Worm (Caenorhabditis elegans): Measurements from ENCODE around the gene clec-76.

Gene clec-76

DNA sequence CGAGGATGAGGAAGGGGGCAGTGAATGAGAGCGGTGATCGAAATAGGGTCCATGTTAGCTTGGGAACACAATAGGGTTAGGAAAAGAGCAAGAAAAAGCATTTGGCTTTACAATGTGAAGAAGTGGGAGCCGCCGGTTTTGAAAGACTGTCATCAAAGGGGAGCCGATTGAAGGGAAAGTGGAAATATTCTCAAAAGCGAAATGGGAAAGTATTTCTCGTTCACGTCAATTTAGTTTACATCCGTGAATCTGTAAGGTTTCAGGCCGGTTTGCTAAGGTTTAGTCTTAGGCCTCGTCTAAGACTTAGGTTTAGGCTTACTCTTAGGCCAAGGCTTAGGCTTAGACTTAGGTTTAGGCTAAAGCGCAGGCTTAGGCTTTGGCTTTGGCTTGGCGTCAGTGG, 30.3 kb downstream of the clec-76 start, which contains the start of gene F47C12.7:
Gene F47C12.7, minus strand, starts transcription at position 101 of the 400 bp plus-strand sequence.
- TF ChIP-seq sdc-2 (tag; optimal IDR thresholded peaks at IDR 0.05) (no peak), nfya-1 (tag; optimal IDR thresholded peaks at IDR 0.05) (no peak), C38D4.7 (GFP tag; optimal IDR thresholded peaks at IDR 0.05) (no peak), tbx-2 (tag; optimal IDR thresholded peaks at IDR 0.05) (no peak), unc-55 (GFP tag; optimal IDR thresholded peaks at IDR 0.05) (no peak), ceh-22 (tag; optimal IDR thresholded peaks at IDR 0.05) (no peak), fkh-6 (tag; optimal IDR thresholded peaks at IDR 0.05) (no peak), ceh-30 (tag; optimal IDR thresholded peaks at IDR 0.05) (no peak), F13H6.1 (tag; optimal IDR thresholded peaks at IDR 0.05) (no peak), pag-3 (tag; optimal IDR thresholded peaks at IDR 0.05; ENCODE audit: borderline replicate concordance) (no peak)

DNA sequence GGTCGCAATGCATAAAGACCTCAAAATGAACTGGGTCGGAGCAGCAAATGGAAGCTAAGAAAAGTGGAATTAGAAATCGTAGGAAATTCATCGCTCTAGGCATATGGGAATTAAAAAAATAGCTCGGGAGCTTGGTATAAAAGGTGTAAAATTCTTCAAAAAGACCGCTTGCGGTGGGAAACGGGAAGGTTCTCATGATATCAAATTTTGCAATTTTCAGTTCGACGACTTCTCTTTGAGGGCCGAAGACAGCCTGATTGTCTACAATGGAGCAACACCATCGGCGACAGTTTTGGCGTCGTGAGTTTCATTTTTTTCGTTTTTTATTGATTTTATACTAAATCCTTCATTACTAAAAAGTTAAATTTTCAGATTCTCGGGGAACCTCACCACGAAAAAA, 33.5 kb downstream of the clec-76 start, which contains the start of gene F47C12.8:
Gene F47C12.8, minus strand, starts transcription at position 101 of the 400 bp plus-strand sequence.
- TF ChIP-seq K09A11.1 (tag; optimal IDR thresholded peaks at IDR 0.05; ENCODE audit: insufficient read depth), result no peak
- no peak for TF ChIP-seq ets-4 (tag; optimal IDR thresholded peaks at IDR 0.05)
- no peak for TF ChIP-seq pros-1 (tag; optimal IDR thresholded peaks at IDR 0.05)
- no peak for TF ChIP-seq ceh-22 (tag; optimal IDR thresholded peaks at IDR 0.05)
- TF ChIP-seq ahr-1 (tag; optimal IDR thresholded peaks at IDR 0.05), result no peak
- no peak for TF ChIP-seq ceh-31 (tag; optimal IDR thresholded peaks at IDR 0.05)
- TF ChIP-seq ztf-16 (tag; optimal IDR thresholded peaks at IDR 0.05), result no peak
- no peak for TF ChIP-seq che-1 (tag; optimal IDR thresholded peaks at IDR 0.05)
- no peak for TF ChIP-seq tbx-7 (tag; optimal IDR thresholded peaks at IDR 0.05)
- no peak for TF ChIP-seq ceh-2 (tag; optimal IDR thresholded peaks at IDR 0.05)
- no peak for TF ChIP-seq sox-4 (tag; optimal IDR thresholded peaks at IDR 0.05)
- TF ChIP-seq sdc-2 (tag; optimal IDR thresholded peaks at IDR 0.05), result no peak
- no peak for TF ChIP-seq odd-2 (tag; optimal IDR thresholded peaks at IDR 0.05)
- no peak for TF ChIP-seq pha-2 (tag; optimal IDR thresholded peaks at IDR 0.05)
- no peak for TF ChIP-seq hlh-15 (tag; optimal IDR thresholded peaks at IDR 0.05)
- TF ChIP-seq unc-55 (GFP tag; optimal IDR thresholded peaks at IDR 0.05), result no peak
- TF ChIP-seq eyg-1 (tag; optimal IDR thresholded peaks at IDR 0.05), result no peak
- no peak for TF ChIP-seq ceh-30 (tag; optimal IDR thresholded peaks at IDR 0.05)
- no peak for TF ChIP-seq mec-3 (tag; optimal IDR thresholded peaks at IDR 0.05; ENCODE audit: borderline replicate concordance)
- TF ChIP-seq sox-2 (GFP tag; IDR thresholded peaks at IDR 0.05), result no peak

DNA sequence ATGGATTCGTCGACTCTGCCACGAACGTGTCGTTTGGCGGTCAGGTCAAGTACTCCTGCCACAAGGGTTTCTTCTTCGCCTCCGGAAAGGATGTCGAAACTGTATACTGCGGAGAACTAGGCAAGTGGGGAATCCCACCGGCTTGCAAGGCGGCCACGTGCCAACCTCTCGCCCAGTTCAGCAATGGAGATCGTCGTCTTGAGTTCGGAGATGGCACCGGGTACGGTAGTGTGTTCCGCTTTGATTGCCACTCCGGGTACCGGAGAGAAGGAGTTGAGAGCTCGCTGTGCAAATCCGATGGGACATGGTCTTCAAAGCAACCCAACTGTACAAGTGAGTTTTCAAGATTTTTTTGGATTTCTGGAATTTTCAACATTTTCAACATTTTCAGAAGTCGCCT, 34.6 kb downstream of the clec-76 start:
- TF ChIP-seq elt-4 (tag; optimal IDR thresholded peaks at IDR 0.05), result peak; percentile 70
- TF ChIP-seq ttx-3 (tag; optimal IDR thresholded peaks at IDR 0.05), result no peak
- TF ChIP-seq nhr-232 (tag; optimal IDR thresholded peaks at IDR 0.05), result no peak

DNA sequence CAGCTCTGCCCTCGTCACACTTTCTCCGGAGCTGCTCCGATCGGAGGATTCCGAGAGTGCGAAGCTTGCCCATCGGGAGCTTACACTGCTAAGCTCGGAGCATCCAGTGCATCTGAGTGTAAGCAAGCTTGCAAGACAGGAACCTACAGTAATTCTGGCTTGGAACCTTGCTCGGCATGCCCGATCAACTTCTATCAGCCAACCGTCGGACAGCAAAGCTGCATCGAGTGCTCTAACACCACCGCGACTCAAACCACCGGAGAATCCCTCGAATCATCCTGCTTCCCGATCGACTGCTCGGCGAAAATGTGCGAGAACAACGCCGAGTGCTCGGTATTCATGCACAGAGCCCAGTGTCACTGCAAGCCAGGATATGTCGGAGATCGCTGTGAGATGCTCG, 39.2 kb downstream of the clec-76 start:
- TF ChIP-seq hlh-6 (tag; optimal IDR thresholded peaks at IDR 0.05) (no peak), eyg-1 (tag; optimal IDR thresholded peaks at IDR 0.05) (no peak), ceh-22 (tag; optimal IDR thresholded peaks at IDR 0.05) (no peak), elt-2 (tag; optimal IDR thresholded peaks at IDR 0.05) (no peak), ceh-30 (tag; optimal IDR thresholded peaks at IDR 0.05) (no peak), hlh-13 (GFP tag; optimal IDR thresholded peaks at IDR 0.05) (no peak), pax-1 (tag; optimal IDR thresholded peaks at IDR 0.05) (no peak), unc-42 (tag; optimal IDR thresholded peaks at IDR 0.05) (no peak)

DNA sequence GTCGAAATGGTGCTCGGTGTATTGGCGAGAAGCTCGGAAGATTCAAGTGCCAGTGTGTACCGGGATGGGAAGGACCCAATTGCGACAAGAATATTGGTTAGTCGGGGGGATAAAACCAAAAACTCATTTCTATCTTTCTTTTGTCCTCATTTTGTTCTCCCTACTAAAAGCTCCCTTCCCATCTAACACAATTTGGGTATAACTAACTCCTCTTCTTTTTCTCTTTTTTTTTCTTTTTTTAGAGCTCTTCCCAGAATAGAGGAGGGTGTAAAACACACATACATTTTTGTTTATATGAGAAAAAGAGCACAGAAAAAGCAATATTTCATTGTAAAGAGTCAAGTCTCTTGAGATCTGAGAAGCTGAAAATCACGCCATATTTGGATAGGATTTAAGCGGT, 40.1 kb downstream of the clec-76 start:
- TF ChIP-seq ceh-2 (tag; optimal IDR thresholded peaks at IDR 0.05), result no peak
- TF ChIP-seq unc-42 (tag; optimal IDR thresholded peaks at IDR 0.05), result peak; percentile 74
